Worm (Caenorhabditis elegans) whole organism, mixed stage, embryonic: ENCODE measurements around the gene F58B3.6.

Experiments used
- M03D4.4 ChIP-seq: sonication (generic microtip); optimal IDR thresholded peaks from 2 replicates; lab custom pipeline; 2017; ENCODE audit warnings: mild to moderate bottlenecking, missing genetic modification characterization, missing compliant biosample characterization
- bed-3 ChIP-seq: fragments of 200-800 bp; sonication (Bioruptor generic); optimal IDR thresholded peaks from 3 replicates; lab custom pipeline; 2018; ENCODE audit warnings: mild to moderate bottlenecking, missing genetic modification characterization, moderate library complexity, missing compliant biosample characterization
- blmp-1 ChIP-seq: fragments of 150-350 bp; optimal IDR thresholded peaks from 2 replicates; lab custom pipeline; 2014; ENCODE audit warnings: missing biosample characterization, missing genetic modification characterization
- ceh-39 ChIP-seq: fragments of 150-350 bp; optimal IDR thresholded peaks from 2 replicates; lab custom pipeline; 2014; ENCODE audit warnings: missing biosample characterization, missing genetic modification characterization
- ceh-43 ChIP-seq: fragments of 200-800 bp; sonication (Bioruptor generic); optimal IDR thresholded peaks from 2 replicates; lab custom pipeline; 2018; ENCODE audit warnings: mild to moderate bottlenecking, missing genetic modification characterization, moderate library complexity, missing compliant biosample characterization
- ceh-83 ChIP-seq: fragments of 200-800 bp; sonication (Bioruptor generic); optimal IDR thresholded peaks from 2 replicates; lab custom pipeline; 2018; ENCODE audit warnings: mild to moderate bottlenecking, missing genetic modification characterization, missing compliant biosample characterization
- ces-1 ChIP-seq: fragments of 150-350 bp; optimal IDR thresholded peaks from 2 replicates; lab custom pipeline; 2014; ENCODE audit warnings: missing biosample characterization, missing genetic modification reagents, missing genetic modification characterization
- cnd-1 ChIP-seq: fragments of 200-800 bp; sonication (Bioruptor generic); optimal IDR thresholded peaks from 2 replicates; lab custom pipeline; 2018; ENCODE audit warnings: mild to moderate bottlenecking, missing genetic modification characterization, missing compliant biosample characterization
- drap-1 ChIP-seq: fragments of 200-800 bp; sonication (Bioruptor generic); optimal IDR thresholded peaks from 3 replicates; lab custom pipeline; 2018; ENCODE audit warnings: mild to moderate bottlenecking, missing genetic modification characterization, missing compliant biosample characterization
- elt-1 ChIP-seq: sonication (generic microtip); optimal IDR thresholded peaks from 2 replicates; lab custom pipeline; 2017; ENCODE audit warnings: missing genetic modification characterization, mild to moderate bottlenecking, missing compliant biosample characterization, antibody characterized with exemption, moderate library complexity, borderline replicate concordance; ENCODE audit not compliant: insufficient read depth
- elt-3 ChIP-seq: fragments of 150-350 bp; optimal IDR thresholded peaks from 2 replicates; lab custom pipeline; 2014; ENCODE audit warnings: missing biosample characterization, missing genetic modification characterization
- flh-1 ChIP-seq: fragments of 200-800 bp; sonication (Bioruptor generic); optimal IDR thresholded peaks from 2 replicates; lab custom pipeline; 2018; ENCODE audit warnings: mild to moderate bottlenecking, missing genetic modification characterization, moderate library complexity, missing compliant biosample characterization
- ham-2 ChIP-seq: fragments of 200-800 bp; sonication (Bioruptor generic); optimal IDR thresholded peaks from 2 replicates; lab custom pipeline; 2018; ENCODE audit warnings: mild to moderate bottlenecking, missing genetic modification characterization, missing compliant biosample characterization
- hlh-1 ChIP-seq: fragments of 150-350 bp; optimal IDR thresholded peaks from 2 replicates; lab custom pipeline; 2014; ENCODE audit warnings: missing biosample characterization, missing genetic modification reagents, missing genetic modification characterization
- lin-13 ChIP-seq: fragments of 150-350 bp; optimal IDR thresholded peaks from 2 replicates; lab custom pipeline; 2014; ENCODE audit warnings: missing biosample characterization, missing genetic modification characterization
- lsy-2 ChIP-seq: fragments of 150-350 bp; optimal IDR thresholded peaks from 2 replicates; lab custom pipeline; 2014; ENCODE audit warnings: missing biosample characterization, missing genetic modification characterization
- mab-5 ChIP-seq: fragments of 150-350 bp; optimal IDR thresholded peaks from 2 replicates; lab custom pipeline; 2014; ENCODE audit warnings: missing biosample characterization, missing genetic modification characterization
- mep-1 ChIP-seq: fragments of 150-350 bp; optimal IDR thresholded peaks from 2 replicates; lab custom pipeline; 2017; ENCODE audit warnings: missing biosample characterization, missing genetic modification reagents, missing genetic modification characterization, inconsistent platforms
- mls-2 ChIP-seq: sonication (generic microtip); optimal IDR thresholded peaks from 2 replicates; lab custom pipeline; 2016; ENCODE audit warnings: mild to moderate bottlenecking, missing genetic modification characterization, moderate library complexity, missing compliant biosample characterization
- nhr-12 ChIP-seq: fragments of 150-350 bp; optimal IDR thresholded peaks from 2 replicates; lab custom pipeline; 2014; ENCODE audit warnings: missing biosample characterization, missing genetic modification characterization
- nhr-2 ChIP-seq: fragments of 150-350 bp; optimal IDR thresholded peaks from 2 replicates; lab custom pipeline; 2014; ENCODE audit warnings: missing biosample characterization, missing genetic modification characterization
- nhr-237 ChIP-seq: fragments of 150-350 bp; optimal IDR thresholded peaks from 2 replicates; lab custom pipeline; 2014; ENCODE audit warnings: missing biosample characterization, missing genetic modification characterization
- nhr-28 ChIP-seq: fragments of 150-350 bp; optimal IDR thresholded peaks from 2 replicates; lab custom pipeline; 2014; ENCODE audit warnings: missing biosample characterization, missing genetic modification characterization
- nhr-76 ChIP-seq: sonication (generic microtip); optimal IDR thresholded peaks from 2 replicates; lab custom pipeline; 2017; ENCODE audit warnings: missing biosample characterization, missing genetic modification characterization
- pha-4 ChIP-seq: fragments of 150-350 bp; optimal IDR thresholded peaks from 2 replicates; lab custom pipeline; 2018; ENCODE audit warnings: missing biosample characterization, missing genetic modification reagents, missing genetic modification characterization
- sem-2 ChIP-seq: fragments of 200-800 bp; sonication (Bioruptor generic); optimal IDR thresholded peaks from 2 replicates; lab custom pipeline; 2018; ENCODE audit warnings: mild to moderate bottlenecking, missing genetic modification characterization, missing compliant biosample characterization
- snpc-4 ChIP-seq: fragments of 150-350 bp; optimal IDR thresholded peaks from 2 replicates; lab custom pipeline; 2014; ENCODE audit warnings: missing biosample characterization, missing genetic modification characterization
- sptf-1 ChIP-seq: sonication (generic microtip); optimal IDR thresholded peaks from 2 replicates; lab custom pipeline; 2017; ENCODE audit warnings: mild to moderate bottlenecking, missing genetic modification characterization, moderate library complexity, missing compliant biosample characterization
- tbx-8 ChIP-seq: fragments of 200-800 bp; sonication (Bioruptor generic); optimal IDR thresholded peaks from 2 replicates; lab custom pipeline; 2018; ENCODE audit warnings: mild to moderate bottlenecking, missing genetic modification characterization, moderate library complexity, missing compliant biosample characterization
- unc-120 ChIP-seq: sonication (generic microtip); optimal IDR thresholded peaks from 2 replicates; lab custom pipeline; 2017; ENCODE audit warnings: missing genetic modification characterization, missing compliant biosample characterization; ENCODE audit not compliant: poor library complexity, severe bottlenecking
- unc-39 ChIP-seq: fragments of 150-350 bp; optimal IDR thresholded peaks from 2 replicates; lab custom pipeline; 2014; ENCODE audit warnings: missing biosample characterization, missing genetic modification characterization
- unc-62 ChIP-seq: fragments of 150-350 bp; optimal IDR thresholded peaks from 2 replicates; lab custom pipeline; 2014; ENCODE audit warnings: missing biosample characterization, missing genetic modification reagents, missing genetic modification characterization
- zip-8 ChIP-seq: fragments of 150-350 bp; optimal IDR thresholded peaks from 2 replicates; lab custom pipeline; 2014; ENCODE audit warnings: missing biosample characterization, missing genetic modification characterization

Gene F58B3.6

ce11 chrIV:11594191-11594673 is 42.2 kb upstream of the F58B3.6 start, which contains the start of gene mig-38:
TSS of gene mig-38 (plus strand) at chrIV:11594244.
- TF ChIP-seq blmp-1 (tag; lab: Kevin White, UChicago) (no peak), cnd-1 (tag; lab: Kevin White, UChicago) (peak; percentile 13), drap-1 (GFP tag; lab: Kevin White, UChicago) (peak; percentile 40), unc-120 (peak; percentile 37), ces-1 (GFP tag; lab: Kevin White, UChicago) (peak; percentile 40), sptf-1 (tag; lab: Kevin White, UChicago) (peak; percentile 33), zip-8 (tag; lab: Kevin White, UChicago) (no peak)
- TF ChIP-seq, all 35 proteins: peak for 5

ce11 chrIV:11597079-11597478 is 39.4 kb upstream of the F58B3.6 start:
- TF ChIP-seq nhr-12 (tag; lab: Kevin White, UChicago) (no peak), flh-1 (GFP tag; lab: Kevin White, UChicago) (no peak), M03D4.4 (tag; lab: Kevin White, UChicago) (no peak), unc-120 (no peak), elt-3 (tag; lab: Kevin White, UChicago) (no peak), sem-2 (no peak), nhr-237 (tag; lab: Kevin White, UChicago) (no peak), drap-1 (GFP tag; lab: Kevin White, UChicago) (no peak), bed-3 (no peak), lsy-2 (tag; lab: Kevin White, UChicago) (no peak), zip-8 (tag; lab: Kevin White, UChicago) (no peak), mep-1 (tag; lab: Kevin White, UChicago) (no peak)

- TF ChIP-seq tbx-8 (no peak), nhr-2 (no peak), nhr-76 (tag; lab: Kevin White, UChicago) (no peak), unc-62 (GFP tag; lab: Kevin White, UChicago) (peak; percentile 41), ceh-43 (GFP tag; lab: Kevin White, UChicago) (no peak), ceh-83 (GFP tag; lab: Kevin White, UChicago) (no peak), elt-1 (tag; lab: Kevin White, UChicago) (peak; percentile 94), nhr-237 (tag; lab: Kevin White, UChicago) (no peak), blmp-1 (tag; lab: Kevin White, UChicago) (no peak), mab-5 (no peak), lin-13 (tag; lab: Kevin White, UChicago) (no peak), unc-120 (no peak)
- TF ChIP-seq, all 35 proteins: peak for 2
Observed at ce11 chrIV:11599717-11600116, 36.7 kb upstream of the F58B3.6 start.

- TF ChIP-seq nhr-12 (tag; lab: Kevin White, UChicago) (no peak), lin-13 (tag; lab: Kevin White, UChicago) (peak; percentile 52), blmp-1 (tag; lab: Kevin White, UChicago) (no peak), ceh-39 (peak; percentile 8), unc-120 (peak; percentile 19), nhr-76 (tag; lab: Kevin White, UChicago) (no peak), tbx-8 (no peak), snpc-4 (tag; lab: Kevin White, UChicago) (no peak), nhr-28 (tag; lab: Kevin White, UChicago) (no peak), ham-2 (GFP tag; lab: Kevin White, UChicago) (no peak), elt-3 (tag; lab: Kevin White, UChicago) (no peak), lsy-2 (tag; lab: Kevin White, UChicago) (peak; percentile 91), ceh-43 (GFP tag; lab: Kevin White, UChicago) (no peak), mab-5 (no peak), unc-62 (GFP tag; lab: Kevin White, UChicago) (peak; percentile 38), sem-2 (no peak), pha-4 (tag; lab: Kevin White, UChicago) (peak; percentile 49), zip-8 (tag; lab: Kevin White, UChicago) (no peak), mep-1 (tag; lab: Kevin White, UChicago) (peak; percentile 80), flh-1 (GFP tag; lab: Kevin White, UChicago) (no peak), ces-1 (GFP tag; lab: Kevin White, UChicago) (peak; percentile 22), mls-2 (tag; lab: Kevin White, UChicago) (peak; percentile 32), sptf-1 (tag; lab: Kevin White, UChicago) (peak; percentile 17), drap-1 (GFP tag; lab: Kevin White, UChicago) (peak; percentile 33), unc-39 (no peak), ceh-83 (GFP tag; lab: Kevin White, UChicago) (no peak), M03D4.4 (tag; lab: Kevin White, UChicago) (peak; percentile 39), bed-3 (no peak), hlh-1 (tag; lab: Kevin White, UChicago) (peak; percentile 39), elt-1 (tag; lab: Kevin White, UChicago) (peak; percentile 18), cnd-1 (tag; lab: Kevin White, UChicago) (no peak)
Observed at ce11 chrIV:11601721-11602405, 34.6 kb upstream of the F58B3.6 start.
